Fruit fly (Drosophila melanogaster) whole organism, embryonic: ENCODE data around the gene CG13123.

ENCODE experiments used
- BEAF-32 ChIP-seq: fragments of 200-800 bp; sonication (Bioruptor generic); optimal IDR thresholded peaks from 3 replicates; lab custom pipeline; 2017; ENCODE audit warnings: missing biosample characterization, missing genetic modification characterization, mild to moderate bottlenecking, moderate library complexity, missing genetic modification reagents
- CG10209 ChIP-seq: fragments of 200-800 bp; sonication (Bioruptor generic); optimal IDR thresholded peaks from 3 replicates; lab custom pipeline; 2017; ENCODE audit warnings: missing biosample characterization, mild to moderate bottlenecking, missing genetic modification characterization, missing genetic modification reagents
- CG12744 ChIP-seq: fragments of 200-800 bp; sonication (Bioruptor generic); optimal IDR thresholded peaks from 2 replicates; lab custom pipeline; 2016; ENCODE audit warnings: missing biosample characterization, missing genetic modification characterization
- CG14014 ChIP-seq: fragments of 200-800 bp; sonication (Bioruptor generic); IDR thresholded peaks from 2 replicates; pipeline ENCODE4 v1.3.6; 2022; ENCODE audit warnings: missing biosample characterization, missing genetic modification characterization
- CG15011 ChIP-seq: fragments of 200-800 bp; sonication (Bioruptor generic); optimal IDR thresholded peaks from 3 replicates; lab custom pipeline; 2018; ENCODE audit warnings: missing biosample characterization, mild to moderate bottlenecking, missing genetic modification characterization
- CG15479 ChIP-seq: fragments of 200-800 bp; sonication (Bioruptor generic); optimal IDR thresholded peaks from 3 replicates; lab custom pipeline; 2019; ENCODE audit warnings: missing biosample characterization, mild to moderate bottlenecking, missing genetic modification characterization, moderate library complexity
- CG1602 ChIP-seq: fragments of 200-800 bp; sonication (Bioruptor generic); optimal IDR thresholded peaks from 3 replicates; lab custom pipeline; 2016; ENCODE audit warnings: missing biosample characterization, missing genetic modification characterization
- CG2120 ChIP-seq: fragments of 200-800 bp; sonication (Bioruptor generic); optimal IDR thresholded peaks from 3 replicates; lab custom pipeline; 2016; ENCODE audit warnings: missing biosample characterization, missing genetic modification characterization
- CG2129 ChIP-seq: fragments of 200-800 bp; sonication (Bioruptor generic); IDR thresholded peaks from 2 replicates; pipeline ENCODE4 v1.3.6; 2022; ENCODE audit warnings: missing biosample characterization, missing genetic modification characterization; ENCODE audit not compliant: partially characterized antibody
- CG34422 ChIP-seq: fragments of 200-800 bp; sonication (Bioruptor generic); IDR thresholded peaks from 3 replicates; pipeline ENCODE4 v1.3.6; 2022; ENCODE audit warnings: missing biosample characterization, missing genetic modification characterization
- CG4854 ChIP-seq: fragments of 200-800 bp; sonication (Bioruptor generic); optimal IDR thresholded peaks from 2 replicates; lab custom pipeline; 2016; ENCODE audit warnings: missing biosample characterization, missing genetic modification characterization, inconsistent platforms
- CG5245 ChIP-seq: fragments of 200-800 bp; sonication (Bioruptor generic); optimal IDR thresholded peaks from 3 replicates; lab custom pipeline; 2016; ENCODE audit warnings: missing biosample characterization, missing genetic modification characterization
- CG6689 ChIP-seq: fragments of 200-800 bp; sonication (Bioruptor generic); IDR thresholded peaks from 2 replicates; pipeline ENCODE4 v1.3.6; 2022; ENCODE audit warnings: missing biosample characterization, missing genetic modification characterization
- CG6813 ChIP-seq: fragments of 200-800 bp; sonication (Bioruptor generic); optimal IDR thresholded peaks from 2 replicates; lab custom pipeline; 2017; ENCODE audit warnings: missing biosample characterization, missing genetic modification characterization, mild to moderate bottlenecking, moderate library complexity, missing genetic modification reagents
- CG6854 ChIP-seq: fragments of 200-800 bp; sonication (Bioruptor generic); optimal IDR thresholded peaks from 3 replicates; lab custom pipeline; 2017; ENCODE audit warnings: missing biosample characterization, mild to moderate bottlenecking, missing genetic modification characterization
- CG8765 ChIP-seq: fragments of 200-800 bp; sonication (Bioruptor generic); IDR thresholded peaks from 2 replicates; pipeline ENCODE4 v1.3.6; 2022; ENCODE audit warnings: missing biosample characterization, missing genetic modification characterization
- HmgD ChIP-seq: fragments of 200-800 bp; sonication (Bioruptor generic); optimal IDR thresholded peaks from 3 replicates; lab custom pipeline; 2016; ENCODE audit warnings: missing biosample characterization, missing genetic modification characterization
- HmgZ ChIP-seq: fragments of 200-800 bp; sonication (Bioruptor generic); optimal IDR thresholded peaks from 2 replicates; lab custom pipeline; 2018; ENCODE audit warnings: missing biosample characterization, mild to moderate bottlenecking, missing genetic modification characterization
- Lim3 ChIP-seq: fragments of 200-800 bp; sonication (Bioruptor generic); IDR thresholded peaks from 2 replicates; pipeline ENCODE4 v1.3.6; 2022; ENCODE audit warnings: missing biosample characterization, missing genetic modification characterization
- MBD-R2 ChIP-seq: fragments of 200-800 bp; sonication (Bioruptor generic); IDR thresholded peaks from 2 replicates; pipeline ENCODE4 v1.3.6; 2022; ENCODE audit warnings: missing biosample characterization, missing genetic modification characterization
- Neu2 ChIP-seq: fragments of 200-800 bp; sonication (Bioruptor generic); optimal IDR thresholded peaks from 3 replicates; lab custom pipeline; 2016; ENCODE audit warnings: missing biosample characterization, missing genetic modification characterization, borderline replicate concordance
- Nf-YB ChIP-seq: fragments of 200-800 bp; sonication (Bioruptor generic); optimal IDR thresholded peaks from 3 replicates; lab custom pipeline; 2019; ENCODE audit warnings: missing biosample characterization, mild to moderate bottlenecking, missing genetic modification characterization, moderate library complexity
- NfI ChIP-seq: fragments of 200-800 bp; sonication (Bioruptor generic); optimal IDR thresholded peaks from 3 replicates; lab custom pipeline; 2018; ENCODE audit warnings: missing biosample characterization, mild to moderate bottlenecking, missing genetic modification characterization, moderate library complexity
- Opbp ChIP-seq: fragments of 200-800 bp; sonication (Bioruptor generic); IDR thresholded peaks from 3 replicates; pipeline ENCODE4 v1.3.6; 2022; ENCODE audit warnings: missing biosample characterization, missing genetic modification characterization; ENCODE audit not compliant: partially characterized antibody
- Vsx1 ChIP-seq: fragments of 200-800 bp; sonication (Bioruptor generic); optimal IDR thresholded peaks from 2 replicates; lab custom pipeline; 2017; ENCODE audit warnings: missing biosample characterization, mild to moderate bottlenecking, missing genetic modification characterization, missing genetic modification reagents
- Xbp1 ChIP-seq: fragments of 200-800 bp; sonication (Bioruptor generic); optimal IDR thresholded peaks from 3 replicates; lab custom pipeline; 2016; ENCODE audit warnings: missing biosample characterization, mild to moderate bottlenecking, missing genetic modification characterization
- ab ChIP-seq: fragments of 200-800 bp; sonication (Bioruptor generic); optimal IDR thresholded peaks from 2 replicates; lab custom pipeline; 2016; ENCODE audit warnings: missing biosample characterization, missing genetic modification characterization
- abd-A ChIP-seq: fragments of 200-800 bp; sonication (Bioruptor generic); optimal IDR thresholded peaks from 3 replicates; lab custom pipeline; 2019; ENCODE audit warnings: missing biosample characterization, mild to moderate bottlenecking, missing genetic modification characterization, moderate library complexity
- al ChIP-seq: fragments of 200-800 bp; sonication (Bioruptor generic); IDR thresholded peaks from 2 replicates; pipeline ENCODE4 v1.3.6; 2022; ENCODE audit warnings: missing biosample characterization, missing genetic modification characterization
- bowl ChIP-seq: fragments of 200-800 bp; sonication (Bioruptor generic); IDR thresholded peaks from 2 replicates; pipeline ENCODE4 v1.3.6; 2022; ENCODE audit warnings: missing biosample characterization, missing genetic modification characterization
- corto ChIP-seq: fragments of 200-800 bp; sonication (Bioruptor generic); optimal IDR thresholded peaks from 2 replicates; lab custom pipeline; 2016; ENCODE audit warnings: missing biosample characterization, mild to moderate bottlenecking, missing genetic modification characterization, moderate library complexity
- dmrt11E ChIP-seq: fragments of 200-800 bp; sonication (Bioruptor generic); optimal IDR thresholded peaks from 3 replicates; lab custom pipeline; 2018; ENCODE audit warnings: missing biosample characterization, mild to moderate bottlenecking, missing genetic modification characterization, moderate library complexity
- lov ChIP-seq, 2 experiments: fragments of 200-800 bp in 1 of 2; fragments of >200 bp in 1 of 2; sonication (Bioruptor generic) in 1 of 2; IDR thresholded peaks in 1 of 2; optimal IDR thresholded peaks in 1 of 2; 2 replicates in 1 of 2; 3 replicates in 1 of 2; pipeline versions ENCODE4 v1.3.6 to Lab custom; 2017 to 2022; ENCODE audit warnings: missing biosample characterization in 1 of 2, missing genetic modification characterization in 1 of 2
- nerfin-2 ChIP-seq: fragments of 200-800 bp; sonication (Bioruptor generic); IDR thresholded peaks from 2 replicates; pipeline ENCODE4 v1.3.6; 2022; ENCODE audit warnings: missing biosample characterization, missing genetic modification characterization; ENCODE audit not compliant: partially characterized antibody
- nom ChIP-seq: fragments of 200-800 bp; sonication (Bioruptor generic); optimal IDR thresholded peaks from 2 replicates; lab custom pipeline; 2017; ENCODE audit warnings: missing biosample characterization, missing genetic modification characterization, mild to moderate bottlenecking, moderate library complexity, missing genetic modification reagents
- oc ChIP-seq: fragments of 200-800 bp; sonication (Bioruptor generic); optimal IDR thresholded peaks from 2 replicates; lab custom pipeline; 2018; ENCODE audit warnings: missing biosample characterization, mild to moderate bottlenecking, missing genetic modification characterization, moderate library complexity
- pfk ChIP-seq: fragments of 200-800 bp; sonication (Bioruptor generic); optimal IDR thresholded peaks from 2 replicates; lab custom pipeline; 2018; ENCODE audit warnings: missing biosample characterization, mild to moderate bottlenecking, missing genetic modification characterization, moderate library complexity
- prd ChIP-seq, 3 experiments: fragments of >200 bp in 2 of 3; fragments of 200-800 bp in 1 of 3; sonication (Bioruptor generic) in 1 of 3; optimal IDR thresholded peaks in 2 of 3; IDR thresholded peaks in 1 of 3; 2 replicates in 2 of 3; 3 replicates in 1 of 3; pipeline versions ENCODE4 v1.3.6 to Lab custom; 2017 to 2022; ENCODE audit warnings: missing biosample characterization in 1 of 3, missing genetic modification characterization in 1 of 3
- pros ChIP-seq: fragments of 200-800 bp; sonication (Bioruptor generic); optimal IDR thresholded peaks from 3 replicates; lab custom pipeline; 2019; ENCODE audit warnings: missing biosample characterization, mild to moderate bottlenecking, missing genetic modification characterization, moderate library complexity
- pzg ChIP-seq: fragments of 200-800 bp; sonication (Bioruptor generic); optimal IDR thresholded peaks from 3 replicates; lab custom pipeline; 2018; ENCODE audit warnings: missing biosample characterization, mild to moderate bottlenecking, missing genetic modification characterization, moderate library complexity
- ro ChIP-seq: fragments of 200-800 bp; sonication (Bioruptor generic); IDR thresholded peaks from 2 replicates; pipeline ENCODE4 v1.3.6; 2022; ENCODE audit warnings: missing biosample characterization, missing genetic modification characterization
- row ChIP-seq: fragments of 200-800 bp; sonication (Bioruptor generic); IDR thresholded peaks from 3 replicates; pipeline ENCODE4 v1.3.6; 2022; ENCODE audit warnings: missing biosample characterization, missing genetic modification characterization
- tll ChIP-seq, 2 experiments: fragments of 200-800 bp in 1 of 2; fragments of >200 bp in 1 of 2; sonication (Bioruptor generic) in 1 of 2; optimal IDR thresholded peaks; 2 replicates each; lab custom pipeline; 2017 to 2019; ENCODE audit warnings: missing biosample characterization in 2 of 2, missing genetic modification characterization in 2 of 2, mild to moderate bottlenecking in 1 of 2, moderate library complexity in 1 of 2
- tna ChIP-seq: fragments of 200-800 bp; sonication (Bioruptor generic); IDR thresholded peaks from 2 replicates; pipeline ENCODE4 v1.3.6; 2022; ENCODE audit warnings: missing biosample characterization, missing genetic modification characterization; ENCODE audit not compliant: partially characterized antibody
- ttk ChIP-seq: fragments of 200-800 bp; sonication (Bioruptor generic); IDR thresholded peaks from 2 replicates; pipeline ENCODE4 v2.1.2; 2022; ENCODE audit warnings: missing biosample characterization, missing genetic modification characterization
- zen ChIP-seq: fragments of 200-800 bp; sonication (Bioruptor generic); optimal IDR thresholded peaks from 3 replicates; lab custom pipeline; 2018; ENCODE audit warnings: missing biosample characterization, mild to moderate bottlenecking, missing genetic modification characterization, moderate library complexity

CG13123 gene

DNA sequence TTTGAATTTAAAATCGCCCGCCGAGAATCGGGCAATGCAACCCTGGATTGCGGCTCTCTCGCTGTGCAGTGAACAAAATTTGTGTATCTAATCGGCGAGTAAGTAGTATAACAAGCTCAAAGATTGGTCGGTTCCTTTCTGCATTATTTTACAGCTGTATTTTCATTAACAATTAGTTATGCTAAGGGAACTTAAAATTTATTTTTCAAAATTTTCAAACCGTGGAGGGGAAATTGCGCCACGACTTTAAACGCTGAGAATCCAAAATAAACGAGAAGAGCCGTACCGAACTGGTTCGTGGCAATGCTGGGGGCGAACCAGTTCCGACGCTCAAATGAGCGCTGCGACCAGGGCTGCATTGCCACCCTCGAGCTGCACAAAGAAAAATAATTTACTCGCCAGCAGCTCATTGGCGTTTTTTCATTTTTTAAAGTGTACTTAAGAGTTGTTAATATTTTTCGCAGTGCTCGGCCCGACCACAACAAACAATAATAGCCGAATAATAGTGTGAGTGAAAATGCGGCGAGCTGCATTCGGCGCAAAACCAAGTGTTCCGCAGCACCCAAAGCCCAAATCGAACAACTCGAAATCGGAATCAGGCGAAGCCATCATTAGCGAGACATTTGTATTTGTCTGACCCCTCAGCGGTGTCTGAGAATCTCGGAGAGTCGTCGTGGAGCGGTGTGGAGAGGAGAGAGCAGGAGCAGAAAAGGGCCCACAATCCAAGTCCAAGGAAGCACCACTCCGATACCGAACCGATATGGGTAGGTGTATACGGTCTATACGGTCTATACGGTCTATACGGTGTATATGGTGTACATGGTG is 34.7 kb downstream of the CG13123 start, which contains the start of gene zf30C (continued):
- TF ChIP-seq Vsx1 (GFP tag; lab: Kevin White, UChicago) (peak; percentile 25), CG1602 (GFP tag; lab: Kevin White, UChicago) (peak; percentile 75), tll (GFP tag; optimal IDR thresholded peaks at IDR 0.05; lab: Kevin White, UChicago) (no peak), CG4854 (GFP tag; lab: Kevin White, UChicago) (peak; percentile 76), CG6854 (GFP tag; lab: Kevin White, UChicago) (peak; percentile 26), Lim3 (GFP tag; lab: Robert Waterston, UW) (no peak), CG15479 (GFP tag; lab: Kevin White, UChicago) (no peak), NfI (GFP tag; lab: Kevin White, UChicago) (peak; percentile 82), pzg (peak; percentile 71), HmgD (GFP tag; lab: Kevin White, UChicago) (peak; percentile 90), CG14014 (GFP tag; lab: Robert Waterston, UW) (peak; percentile 84), HmgZ (tag; lab: Kevin White, UChicago) (peak; percentile 83), CG10209 (GFP tag; lab: Kevin White, UChicago) (peak; percentile 66), Opbp (GFP tag; lab: Robert Waterston, UW) (peak; percentile 75), CG15011 (GFP tag; lab: Kevin White, UChicago) (peak; percentile 26), Xbp1 (GFP tag; lab: Kevin White, UChicago) (peak; percentile 94), al (GFP tag; lab: Robert Waterston, UW) (peak; percentile 82), CG5245 (GFP tag; lab: Kevin White, UChicago) (peak; percentile 88), abd-A (tag; lab: Kevin White, UChicago) (peak; percentile 16), nerfin-2 (0 out of 2 replicates have a peak, but pooled peaks have one; percentile 30), nom (peak; percentile 8), pfk (GFP tag; lab: Kevin White, UChicago) (peak; percentile 20), bowl (GFP tag; lab: Robert Waterston, UW) (peak; percentile 39; the same call in 1 of the 2 replicates), CG6813 (GFP tag; lab: Kevin White, UChicago) (peak; percentile 77), row (GFP tag; lab: Robert Waterston, UW) (peak; percentile 91), CG2120 (GFP tag; lab: Kevin White, UChicago) (peak; percentile 96), MBD-R2 (GFP tag; lab: Robert Waterston, UW) (peak; percentile 76), CG2129 (GFP tag; lab: Robert Waterston, UW) (no peak), CG12744 (GFP tag; lab: Kevin White, UChicago) (peak; percentile 82), oc (tag; lab: Kevin White, UChicago) (peak; percentile 42), CG34422 (GFP tag; lab: Robert Waterston, UW) (peak; percentile 87), ttk (peak; percentile 84), CG8765 (peak; percentile 64; the same call in 1 of the 2 replicates), zen (tag; lab: Kevin White, UChicago) (peak; percentile 78), Neu2 (GFP tag; lab: Kevin White, UChicago) (peak; percentile 74), dmrt11E (tag; lab: Kevin White, UChicago) (peak; percentile 47), corto (peak; percentile 30), pros (GFP tag; lab: Kevin White, UChicago) (no peak), ab (GFP tag; lab: Kevin White, UChicago) (peak; percentile 84), prd (optimal IDR thresholded peaks at IDR 0.05; lab: Kevin White, UChicago) (no peak), prd (GFP tag; IDR thresholded peaks at IDR 0.05; lab: Robert Waterston, UW) (peak; percentile 92), lov (optimal IDR thresholded peaks at IDR 0.05; lab: Kevin White, UChicago) (no peak), lov (GFP tag; IDR thresholded peaks at IDR 0.05; lab: Robert Waterston, UW) (peak; percentile 81; the same call in 2 of the 3 replicates), Nf-YB (GFP tag; lab: Kevin White, UChicago) (peak; percentile 33), CG6689 (GFP tag; lab: Robert Waterston, UW) (peak; percentile 73), tna (GFP tag; lab: Robert Waterston, UW) (no peak), BEAF-32 (GFP tag; lab: Kevin White, UChicago) (peak; percentile 55), ro (GFP tag; lab: Robert Waterston, UW) (0 out of 2 replicates have a peak, but pooled peaks have one; percentile 30)
